Worm (Caenorhabditis elegans) whole organism, L2 larva: ENCODE data around the gene cyp-25A6.

Experiments
- C34F6.9 ChIP-seq: fragments of 150-350 bp; optimal IDR thresholded peaks from 2 replicates; lab custom pipeline; 2014; ENCODE audit warnings: missing biosample characterization, missing genetic modification characterization
- egl-27 ChIP-seq: sonication (generic microtip); optimal IDR thresholded peaks from 3 replicates; lab custom pipeline; 2017; ENCODE audit warnings: missing biosample characterization, missing genetic modification reagents, missing genetic modification characterization
- elt-3 ChIP-seq: sonication (generic microtip); optimal IDR thresholded peaks from 2 replicates; lab custom pipeline; 2017; ENCODE audit warnings: missing biosample characterization, missing genetic modification characterization
- fos-1 ChIP-seq: fragments of 150-350 bp; optimal IDR thresholded peaks from 2 replicates; lab custom pipeline; 2014; ENCODE audit warnings: missing biosample characterization, missing genetic modification characterization
- lin-11 ChIP-seq: fragments of 150-350 bp; sonication (generic microtip); optimal IDR thresholded peaks from 2 replicates; lab custom pipeline; 2014; ENCODE audit warnings: missing biosample characterization, missing genetic modification characterization, inconsistent platforms, mixed read lengths

ce11 chrIV:4173789-4174188 lies 23.5 kb upstream of the cyp-25A6 start, which contains the start of gene rnp-3:
- no peak for TF ChIP-seq lin-11 (tag; lab: Kevin White, UChicago)
- no peak for TF ChIP-seq C34F6.9 (tag; lab: Kevin White, UChicago)
- TF ChIP-seq fos-1, result no peak
- no peak for TF ChIP-seq egl-27 (tag; lab: Kevin White, UChicago)
- no peak for TF ChIP-seq elt-3
